Worm (Caenorhabditis elegans): Measurements from ENCODE around the gene tbx-35.

- TF ChIP-seq nhr-237 (tag; optimal IDR thresholded peaks at IDR 0.05) = no peak
- no peak for TF ChIP-seq unc-98 (GFP tag; IDR thresholded peaks at IDR 0.05)
- TF ChIP-seq unc-62 (GFP tag; optimal IDR thresholded peaks at IDR 0.05) = no peak
- no peak for TF ChIP-seq skn-1 (tag; optimal IDR thresholded peaks at IDR 0.05)
- no peak for TF ChIP-seq ztf-11 (tag; optimal IDR thresholded peaks at IDR 0.05)
- TF ChIP-seq pax-3 (tag; optimal IDR thresholded peaks at IDR 0.05) = no peak
- no peak for TF ChIP-seq unc-86 (tag; optimal IDR thresholded peaks at IDR 0.05)
- no peak for TF ChIP-seq jun-1 (tag; optimal IDR thresholded peaks at IDR 0.05)
These were observed 24.7 kb downstream of the tbx-35 start, which contains the start of gene fzy-1 for ce11 chrII:5500470-5500869.
